Fruit fly (Drosophila melanogaster): ENCODE measurements around the gene Ccdc85.

Gene Ccdc85

dm6 chr2L:2972439-2972936 is 26.6 kb upstream of the Ccdc85 start, which contains the start of the genes Rrp1 and gammaTub23C (continued):
- peak; percentile 77 for TF ChIP-seq gsb-n (tag; optimal IDR thresholded peaks at IDR 0.05)
- 0 out of 2 replicates have a peak, but pooled peaks have one; percentile 21 for TF ChIP-seq CG43689 (GFP tag; IDR thresholded peaks at IDR 0.05)
- no peak for TF ChIP-seq Jarid2 (GFP tag; optimal IDR thresholded peaks at IDR 0.05)
- peak; percentile 75 for TF ChIP-seq ems (GFP tag; optimal IDR thresholded peaks at IDR 0.05)
- TF ChIP-seq CG17328 (GFP tag; IDR thresholded peaks at IDR 0.05): peak; percentile 43; the same call in 1 of the 2 replicates
- TF ChIP-seq CG33213 (GFP tag; optimal IDR thresholded peaks at IDR 0.05): peak; percentile 34
- TF ChIP-seq tx (GFP tag; optimal IDR thresholded peaks at IDR 0.05): peak; percentile 40
- peak; percentile 97 for TF ChIP-seq CG10267 (tag; optimal IDR thresholded peaks at IDR 0.05)
- peak; percentile 82 for TF ChIP-seq D19B (GFP tag; optimal IDR thresholded peaks at IDR 0.05)
- peak; percentile 88 for TF ChIP-seq Gug (GFP tag; IDR thresholded peaks at IDR 0.05)
- TF ChIP-seq Gsc (GFP tag; IDR thresholded peaks at IDR 0.05): peak; percentile 53; the same call in 1 of the 2 replicates
- peak; percentile 84 for TF ChIP-seq jigr1 (GFP tag; IDR thresholded peaks at IDR 0.05)
- peak; percentile 41 for TF ChIP-seq disco-r (GFP tag; optimal IDR thresholded peaks at IDR 0.05)
- TF ChIP-seq CG16863 (GFP tag; optimal IDR thresholded peaks at IDR 0.05): peak; percentile 44
- peak; percentile 79 for TF ChIP-seq CG6765 (GFP tag; optimal IDR thresholded peaks at IDR 0.05)
- peak; percentile 48 to 81 for TF ChIP-seq chif (GFP tag; optimal IDR thresholded peaks at IDR 0.05)
- peak; percentile 50 for TF ChIP-seq gro (GFP tag; optimal IDR thresholded peaks at IDR 0.05)
- peak; percentile 75 for TF ChIP-seq lbe (GFP tag; optimal IDR thresholded peaks at IDR 0.05)
- peak; percentile 56 for TF ChIP-seq CG1792 (GFP tag; optimal IDR thresholded peaks at IDR 0.05)
- TF ChIP-seq CG6813 (GFP tag; optimal IDR thresholded peaks at IDR 0.05): peak; percentile 72
- peak; percentile 93 for TF ChIP-seq CG9437 (GFP tag; optimal IDR thresholded peaks at IDR 0.05)
- peak; percentile 74 for TF ChIP-seq pum (GFP tag; optimal IDR thresholded peaks at IDR 0.05)
- TF ChIP-seq CG32767 (GFP tag; IDR thresholded peaks at IDR 0.05): peak; percentile 78; the same call in 1 of the 2 replicates
- TF ChIP-seq Xbp1 (GFP tag; optimal IDR thresholded peaks at IDR 0.05): peak; percentile 93
- peak; percentile 86 for TF ChIP-seq CG11695 (GFP tag; IDR thresholded peaks at IDR 0.05)
- no peak; the same call in 1 of the 2 replicates for TF ChIP-seq gsb (GFP tag; IDR thresholded peaks at IDR 0.05)
- peak; percentile 72 for TF ChIP-seq CG10366 (GFP tag; IDR thresholded peaks at IDR 0.05)
- TF ChIP-seq CG4328 (GFP tag; optimal IDR thresholded peaks at IDR 0.05): peak; percentile 84
- peak; percentile 96 for TF ChIP-seq sens (GFP tag)
- no peak for TF ChIP-seq Neu2 (GFP tag; optimal IDR thresholded peaks at IDR 0.05; ENCODE audit: borderline replicate concordance)
- TF ChIP-seq fd3F (GFP tag; optimal IDR thresholded peaks at IDR 0.05): peak; percentile 83
- TF ChIP-seq H15 (GFP tag; IDR thresholded peaks at IDR 0.05): peak; percentile 74; the same call in 2 of the 3 replicates
- peak; percentile 88 for TF ChIP-seq CG12942 (GFP tag; optimal IDR thresholded peaks at IDR 0.05)
- TF ChIP-seq nerfin-1 (tag; optimal IDR thresholded peaks at IDR 0.05): peak; percentile 89
- peak; percentile 74 for TF ChIP-seq wor (GFP tag; IDR thresholded peaks at IDR 0.05)
- peak; percentile 77 for TF ChIP-seq CG9609 (GFP tag; optimal IDR thresholded peaks at IDR 0.05)
- peak; percentile 72 for TF ChIP-seq Dad (GFP tag; optimal IDR thresholded peaks at IDR 0.05)
- TF ChIP-seq Fer3 (tag; optimal IDR thresholded peaks at IDR 0.05): peak; percentile 78
- no peak for TF ChIP-seq CG6791 (GFP tag; IDR thresholded peaks at IDR 0.05; ENCODE audit: partially characterized antibody)
- TF ChIP-seq gt (GFP tag; IDR thresholded peaks at IDR 0.05): peak; percentile 47; the same call in 1 of the 2 replicates
- peak; percentile 91 for TF ChIP-seq slbo (GFP tag; IDR thresholded peaks at IDR 0.05)
- peak; percentile 84 for TF ChIP-seq Nf-YC (tag; optimal IDR thresholded peaks at IDR 0.05)
- 0 out of 2 replicates have a peak, but pooled peaks have one; percentile 6 for TF ChIP-seq CG13287 (GFP tag; IDR thresholded peaks at IDR 0.05; ENCODE audit: partially characterized antibody)
- peak; percentile 80 for TF ChIP-seq CG10431 (GFP tag; optimal IDR thresholded peaks at IDR 0.05)
- TF ChIP-seq eve (GFP tag; optimal IDR thresholded peaks at IDR 0.05): no peak
- peak; percentile 63 for TF ChIP-seq pnt (GFP tag; optimal IDR thresholded peaks at IDR 0.05)
- TF ChIP-seq Dp (GFP tag; optimal IDR thresholded peaks at IDR 0.05): peak; percentile 65
- TF ChIP-seq CG17359 (tag; optimal IDR thresholded peaks at IDR 0.05): peak; percentile 84
- peak; percentile 45; the same call in 1 of the 2 replicates for TF ChIP-seq Dref (GFP tag; IDR thresholded peaks at IDR 0.05)
- peak; percentile 89 for TF ChIP-seq lab (GFP tag; optimal IDR thresholded peaks at IDR 0.05)

All from whole organism, embryonic.